Fruit fly (Drosophila melanogaster) whole organism, wandering third instar larva: ENCODE measurements around the gene CG43245.
A peak's percentile ranks its signal among the peaks of the same experiment; 100 is the strongest.

Source experiments
- Abd-B ChIP-seq: fragments of >200 bp; optimal IDR thresholded peaks from 2 replicates; lab custom pipeline; 2017; ENCODE audit warnings: missing biosample characterization, missing genetic modification characterization
- CG32264 ChIP-seq: fragments of 200-800 bp; sonication (Bioruptor generic); optimal IDR thresholded peaks from 2 replicates; lab custom pipeline; 2016; ENCODE audit warnings: missing biosample characterization, missing genetic modification characterization
- Dfd ChIP-seq: fragments of >200 bp; optimal IDR thresholded peaks from 2 replicates; lab custom pipeline; 2017; ENCODE audit warnings: missing biosample characterization, missing genetic modification characterization
- GATAd ChIP-seq: sonication (Bioruptor generic); optimal IDR thresholded peaks from 2 replicates; lab custom pipeline; 2016; ENCODE audit warnings: missing biosample characterization, missing genetic modification characterization
- HLH106 ChIP-seq: fragments of 200-800 bp; optimal IDR thresholded peaks from 3 replicates; lab custom pipeline; 2019; ENCODE audit warnings: missing biosample characterization, mild to moderate bottlenecking, missing genetic modification characterization, moderate library complexity
- Myc ChIP-seq: fragments of >200 bp; optimal IDR thresholded peaks from 2 replicates; lab custom pipeline; 2017
- N ChIP-seq: fragments of >200 bp; optimal IDR thresholded peaks from 2 replicates; lab custom pipeline; 2018; ENCODE audit warnings: missing biosample characterization, missing external identifiers, missing genetic modification characterization
- OdsH ChIP-seq: fragments of 200-800 bp; sonication (Bioruptor generic); optimal IDR thresholded peaks from 2 replicates; lab custom pipeline; 2016; ENCODE audit warnings: missing biosample characterization, mild to moderate bottlenecking, missing genetic modification characterization
- Rel ChIP-seq, 2 experiments: fragments of 200-800 bp; sonication (Bioruptor generic) in 1 of 2; optimal IDR thresholded peaks; 2 replicates in 1 of 2; 3 replicates in 1 of 2; lab custom pipeline; 2016 to 2019; ENCODE audit warnings: mild to moderate bottlenecking in 2 of 2, missing biosample characterization in 2 of 2, missing genetic modification characterization in 2 of 2, moderate library complexity in 1 of 2
- Vsx2 ChIP-seq: fragments of 200-300, 225-300 bp; sonication (Bioruptor generic); optimal IDR thresholded peaks from 2 replicates; lab custom pipeline; 2018; ENCODE audit warnings: missing biosample characterization, missing genetic modification characterization; ENCODE audit not compliant: partially characterized antibody
- dsf ChIP-seq: sonication (Bioruptor generic); optimal IDR thresholded peaks from 2 replicates; lab custom pipeline; 2016; ENCODE audit warnings: missing biosample characterization, missing genetic modification characterization, borderline replicate concordance
- woc ChIP-seq: sonication (Bioruptor generic); optimal IDR thresholded peaks from 2 replicates; lab custom pipeline; 2016; ENCODE audit warnings: missing biosample characterization, mild to moderate bottlenecking, missing genetic modification characterization

DNA sequence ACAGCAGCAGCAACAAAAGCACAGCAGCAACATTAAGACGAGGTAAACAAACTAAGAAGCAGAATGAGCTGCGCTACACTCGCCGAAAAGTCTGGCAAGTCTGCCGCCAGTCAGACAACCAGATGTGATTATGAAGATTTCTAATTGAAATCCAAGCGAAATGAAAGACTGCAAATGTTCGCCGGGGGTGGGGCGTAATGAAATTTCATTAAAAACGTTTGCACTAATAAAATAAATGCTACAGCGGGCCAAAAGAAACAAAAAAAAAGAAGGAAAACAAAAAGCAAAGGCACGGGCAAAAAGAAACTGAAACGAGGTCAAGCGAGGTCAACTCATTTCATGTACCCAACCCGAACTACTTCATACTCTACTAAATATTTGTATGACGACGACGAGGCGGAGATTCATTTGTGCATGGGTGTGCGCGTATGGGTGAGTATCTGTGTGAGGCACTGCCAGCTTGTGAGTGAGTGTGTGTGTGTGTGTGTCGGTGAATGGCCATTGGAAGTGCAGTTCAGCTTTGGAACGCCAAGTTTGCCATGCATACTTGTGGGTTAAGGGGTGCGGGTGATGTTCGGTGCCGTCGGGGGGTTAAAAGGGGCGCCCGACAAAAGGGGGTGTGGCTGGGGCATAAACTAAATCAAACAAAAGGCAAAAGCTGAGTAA is 5.1 kb upstream of the CG43245 start:
- TF ChIP-seq woc (GFP tag; lab: Kevin White, UChicago) (peak; percentile 36), dsf (GFP tag; lab: Kevin White, UChicago) (no peak), Rel (GFP tag; optimal IDR thresholded peaks at IDR 0.05; lab: Kevin White, UChicago) (no peak), Rel (tag; optimal IDR thresholded peaks at IDR 0.05; lab: Kevin White, UChicago) (no peak), GATAd (GFP tag; lab: Kevin White, UChicago) (no peak), Vsx2 (GFP tag; lab: Kevin White, UChicago) (no peak), Dfd (GFP tag; lab: Kevin White, UChicago) (no peak), CG32264 (GFP tag; lab: Kevin White, UChicago) (no peak), HLH106 (tag; lab: Kevin White, UChicago) (no peak), Abd-B (GFP tag; lab: Kevin White, UChicago) (no peak), Myc (lab: Kevin White, UChicago) (no peak), OdsH (GFP tag; lab: Kevin White, UChicago) (no peak), N (GFP tag; lab: Kevin White, UChicago) (no peak)
